Fruit fly (Drosophila melanogaster): ENCODE results near the gene Septin2.

Septin2 gene

dm6 chr3R:20633984-20634446, 45.9 kb upstream of the Septin2 start (continued):
- TF ChIP-seq gsb (GFP tag; IDR thresholded peaks at IDR 0.05) (0 out of 2 replicates have a peak, but pooled peaks have one; percentile 33), D19A (tag; optimal IDR thresholded peaks at IDR 0.05) (peak; percentile 100), crc (GFP tag; optimal IDR thresholded peaks at IDR 0.05) (peak; percentile 58), dysf (GFP tag; IDR thresholded peaks at IDR 0.05) (peak; percentile 78), Chrac-16 (GFP tag; optimal IDR thresholded peaks at IDR 0.05) (peak; percentile 58), CG6683 (GFP tag; optimal IDR thresholded peaks at IDR 0.05) (peak; percentile 37), CG43689 (GFP tag; IDR thresholded peaks at IDR 0.05) (no peak), pzg (GFP tag; optimal IDR thresholded peaks at IDR 0.05) (peak; percentile 11), stc (GFP tag; IDR thresholded peaks at IDR 0.05) (peak; percentile 54), emc (GFP tag; optimal IDR thresholded peaks at IDR 0.05) (peak; percentile 4)

dm6 chr3R:20626123-20626522, 38.0 kb upstream of the Septin2 start:
- TF ChIP-seq Sox102F (GFP tag; optimal IDR thresholded peaks at IDR 0.05) (no peak), Med (GFP tag) (peak; percentile 51), Ets65A (GFP tag) (peak; percentile 76), klu (GFP tag; IDR thresholded peaks at IDR 0.05) (no peak), CG43689 (GFP tag; IDR thresholded peaks at IDR 0.05) (peak; percentile 8; the same call in 1 of the 2 replicates)

- TF ChIP-seq Pdp1 (GFP tag; optimal IDR thresholded peaks at IDR 0.05) (peak in 1 of 2 experiments; percentile 7), CG4360 (GFP tag; IDR thresholded peaks at IDR 0.05) (peak; percentile 98), Trl (optimal IDR thresholded peaks at IDR 0.05) (peak in 1 of 2 experiments; percentile 12), Trl (GFP tag; optimal IDR thresholded peaks at IDR 0.05) (no peak), ase (GFP tag; IDR thresholded peaks at IDR 0.05) (0 out of 3 replicates have a peak, but pooled peaks have one; percentile 19), sc (optimal IDR thresholded peaks at IDR 0.05) (no peak), sc (GFP tag; optimal IDR thresholded peaks at IDR 0.05) (no peak), Elba2 (GFP tag; optimal IDR thresholded peaks at IDR 0.05) (peak; percentile 52), slou (GFP tag; optimal IDR thresholded peaks at IDR 0.05) (no peak), Med (GFP tag) (peak; percentile 61), sd (tag; optimal IDR thresholded peaks at IDR 0.05) (peak; percentile 99), CG8478 (optimal IDR thresholded peaks at IDR 0.05) (peak; percentile 62), YL-1 (GFP tag; optimal IDR thresholded peaks at IDR 0.05) (no peak), Atf-2 (GFP tag; optimal IDR thresholded peaks at IDR 0.05) (no peak), Hey (tag; optimal IDR thresholded peaks at IDR 0.05) (no peak), CG2678 (tag; optimal IDR thresholded peaks at IDR 0.05) (no peak), Aef1 (GFP tag; IDR thresholded peaks at IDR 0.05) (peak; percentile 46; the same call in 1 of the 3 replicates)
These were observed 34.4 kb upstream of the Septin2 start for dm6 chr3R:20622297-20623168.

dm6 chr3R:20621805-20622286, 33.7 kb upstream of the Septin2 start, which contains the start of gene H:
Gene H (plus strand): TSS chr3R:20621938.
- TF ChIP-seq HmgZ (tag; optimal IDR thresholded peaks at IDR 0.05) (peak; percentile 50), stwl (tag; optimal IDR thresholded peaks at IDR 0.05) (peak; percentile 78), disco-r (GFP tag; optimal IDR thresholded peaks at IDR 0.05) (no peak), CG1792 (GFP tag; optimal IDR thresholded peaks at IDR 0.05) (no peak), CG6254 (GFP tag; optimal IDR thresholded peaks at IDR 0.05) (no peak), seq (GFP tag; IDR thresholded peaks at IDR 0.05) (no peak), CG2678 (tag; optimal IDR thresholded peaks at IDR 0.05) (no peak), Dp (GFP tag; optimal IDR thresholded peaks at IDR 0.05) (peak; percentile 29), wdn (GFP tag; IDR thresholded peaks at IDR 0.05) (no peak), Med (GFP tag) (peak; percentile 83), CG10147 (GFP tag; optimal IDR thresholded peaks at IDR 0.05) (no peak), Bgb (GFP tag; IDR thresholded peaks at IDR 0.05; ENCODE audit: partially characterized antibody) (peak; percentile 41; the same call in 1 of the 2 replicates), ssp (GFP tag; IDR thresholded peaks at IDR 0.05) (peak; percentile 97), Rx (GFP tag; IDR thresholded peaks at IDR 0.05) (no peak), gfzf (GFP tag; optimal IDR thresholded peaks at IDR 0.05) (peak; percentile 92), dm (GFP tag; optimal IDR thresholded peaks at IDR 0.05) (peak; percentile 24), phol (tag; optimal IDR thresholded peaks at IDR 0.05) (peak; percentile 29), Camta (GFP tag; optimal IDR thresholded peaks at IDR 0.05) (no peak)
